Worm (Caenorhabditis elegans) whole organism, L3 larva: ENCODE data around the gene Y44A6D.7.

Source experiments
- R02D3.7 ChIP-seq: fragments of 150-350 bp; optimal IDR thresholded peaks from 2 replicates; lab custom pipeline; 2014; ENCODE audit warnings: missing biosample characterization, missing genetic modification characterization
- ceh-16 ChIP-seq: sonication (generic microtip); optimal IDR thresholded peaks from 2 replicates; lab custom pipeline; 2017; ENCODE audit warnings: missing biosample characterization, missing genetic modification characterization
- ceh-28 ChIP-seq: fragments of 150-350 bp; optimal IDR thresholded peaks from 2 replicates; lab custom pipeline; 2014; ENCODE audit warnings: missing biosample characterization, missing genetic modification reagents, missing genetic modification characterization
- ceh-82 ChIP-seq: fragments of 150-350 bp; optimal IDR thresholded peaks from 2 replicates; lab custom pipeline; 2014; ENCODE audit warnings: missing biosample characterization, missing genetic modification characterization
- ceh-9 ChIP-seq: sonication (generic microtip); optimal IDR thresholded peaks from 2 replicates; lab custom pipeline; 2018; ENCODE audit warnings: missing biosample characterization, missing genetic modification characterization
- daf-12 ChIP-seq: fragments of 150-350 bp; optimal IDR thresholded peaks from 2 replicates; lab custom pipeline; 2014; ENCODE audit warnings: missing biosample characterization, missing genetic modification reagents, missing genetic modification characterization
- egl-5 ChIP-seq: fragments of 150-350 bp; optimal IDR thresholded peaks from 2 replicates; lab custom pipeline; 2017; ENCODE audit warnings: missing biosample characterization, missing genetic modification reagents, missing genetic modification characterization, inconsistent platforms
- elt-2 ChIP-seq: sonication (generic microtip); optimal IDR thresholded peaks from 2 replicates; lab custom pipeline; 2016; ENCODE audit warnings: missing genetic modification reagents, mild to moderate bottlenecking, missing genetic modification characterization, missing compliant biosample characterization
- elt-3 ChIP-seq, 3 experiments: fragments of 150-350 bp in 1 of 3; sonication (generic microtip) in 2 of 3; optimal IDR thresholded peaks; 2 replicates in 2 of 3; 4 replicates in 1 of 3; lab custom pipeline; 2014 to 2017; ENCODE audit warnings: missing biosample characterization in 3 of 3, missing genetic modification characterization in 3 of 3
- eor-1 ChIP-seq, 2 experiments: fragments of 150-350 bp; optimal IDR thresholded peaks; 2 replicates each; lab custom pipeline; 2014 to 2018; ENCODE audit warnings: missing biosample characterization in 2 of 2, missing genetic modification characterization in 2 of 2
- fkh-2 ChIP-seq: fragments of 150-350 bp; optimal IDR thresholded peaks from 2 replicates; lab custom pipeline; 2014; ENCODE audit warnings: missing biosample characterization, missing genetic modification reagents, missing genetic modification characterization
- hmg-11 ChIP-seq: sonication (generic microtip); optimal IDR thresholded peaks from 2 replicates; lab custom pipeline; 2016; ENCODE audit warnings: missing genetic modification characterization, missing compliant biosample characterization
- jun-1 ChIP-seq: fragments of 150-350 bp; optimal IDR thresholded peaks from 2 replicates; lab custom pipeline; 2014; ENCODE audit warnings: missing biosample characterization, missing genetic modification reagents, missing genetic modification characterization
- lin-15B ChIP-seq: fragments of 150-350 bp; optimal IDR thresholded peaks from 2 replicates; lab custom pipeline; 2014; ENCODE audit warnings: missing biosample characterization, missing genetic modification characterization
- lin-39 ChIP-seq: fragments of 150-350 bp; optimal IDR thresholded peaks from 2 replicates; lab custom pipeline; 2018; ENCODE audit warnings: missing biosample characterization, missing genetic modification reagents, missing genetic modification characterization
- lsy-12 ChIP-seq: sonication (generic microtip); optimal IDR thresholded peaks from 2 replicates; lab custom pipeline; 2016; ENCODE audit warnings: mild to moderate bottlenecking, missing genetic modification characterization, missing compliant biosample characterization
- mml-1 ChIP-seq: fragments of 150-350 bp; sonication (generic microtip); optimal IDR thresholded peaks from 3 replicates; lab custom pipeline; 2014; ENCODE audit warnings: missing biosample characterization, missing genetic modification characterization
- nfya-1 ChIP-seq: sonication (generic microtip); optimal IDR thresholded peaks from 2 replicates; lab custom pipeline; 2017; ENCODE audit warnings: missing genetic modification characterization, mild to moderate bottlenecking, missing compliant biosample characterization, antibody characterized with exemption, moderate library complexity; ENCODE audit not compliant: insufficient read depth
- nhr-11 ChIP-seq: fragments of 150-350 bp; optimal IDR thresholded peaks from 2 replicates; lab custom pipeline; 2014; ENCODE audit warnings: missing biosample characterization, missing genetic modification characterization
- nhr-12 ChIP-seq: fragments of 150-350 bp; optimal IDR thresholded peaks from 2 replicates; lab custom pipeline; 2014; ENCODE audit warnings: missing biosample characterization, missing genetic modification characterization
- nhr-237 ChIP-seq: fragments of 150-350 bp; optimal IDR thresholded peaks from 2 replicates; lab custom pipeline; 2014; ENCODE audit warnings: missing biosample characterization, missing genetic modification characterization
- nhr-25 ChIP-seq: sonication (generic microtip); optimal IDR thresholded peaks from 2 replicates; lab custom pipeline; 2017; ENCODE audit warnings: missing biosample characterization, missing genetic modification characterization
- nhr-28 ChIP-seq: fragments of 150-350 bp; optimal IDR thresholded peaks from 2 replicates; lab custom pipeline; 2014; ENCODE audit warnings: missing biosample characterization, missing genetic modification characterization
- nhr-43 ChIP-seq: sonication (generic microtip); optimal IDR thresholded peaks from 2 replicates; lab custom pipeline; 2016; ENCODE audit warnings: mild to moderate bottlenecking, missing genetic modification characterization, missing compliant biosample characterization; ENCODE audit not compliant: poor library complexity, severe bottlenecking
- nhr-76 ChIP-seq: fragments of 150-350 bp; sonication (generic microtip); optimal IDR thresholded peaks from 5 replicates; lab custom pipeline; 2014; ENCODE audit warnings: missing biosample characterization, missing genetic modification characterization
- nhr-77 ChIP-seq: fragments of 150-350 bp; optimal IDR thresholded peaks from 2 replicates; lab custom pipeline; 2014; ENCODE audit warnings: missing biosample characterization, missing genetic modification characterization
- pha-4 ChIP-seq: fragments of 150-350 bp; optimal IDR thresholded peaks from 2 replicates; lab custom pipeline; 2014; ENCODE audit warnings: missing biosample characterization, missing genetic modification reagents, missing genetic modification characterization
- pqm-1 ChIP-seq: fragments of 150-350 bp; optimal IDR thresholded peaks from 2 replicates; lab custom pipeline; 2017; ENCODE audit warnings: missing biosample characterization, missing genetic modification characterization, inconsistent platforms
- sea-2 ChIP-seq: fragments of 150-350 bp; sonication (generic microtip); optimal IDR thresholded peaks from 4 replicates; lab custom pipeline; 2014; ENCODE audit warnings: missing biosample characterization, missing genetic modification reagents, missing genetic modification characterization
- skn-1 ChIP-seq: fragments of 150-350 bp; optimal IDR thresholded peaks from 2 replicates; lab custom pipeline; 2014; ENCODE audit warnings: missing biosample characterization, missing genetic modification characterization
- snpc-4 ChIP-seq: fragments of 150-350 bp; optimal IDR thresholded peaks from 2 replicates; lab custom pipeline; 2014; ENCODE audit warnings: missing biosample characterization, missing genetic modification characterization
- tbx-2 ChIP-seq: sonication (generic microtip); optimal IDR thresholded peaks from 2 replicates; lab custom pipeline; 2016; ENCODE audit warnings: mild to moderate bottlenecking, missing genetic modification characterization, missing compliant biosample characterization
- zag-1 ChIP-seq: fragments of 150-350 bp; optimal IDR thresholded peaks from 2 replicates; lab custom pipeline; 2014; ENCODE audit warnings: missing biosample characterization, missing genetic modification characterization
- ztf-4 ChIP-seq: fragments of 150-350 bp; optimal IDR thresholded peaks from 2 replicates; lab custom pipeline; 2014; ENCODE audit warnings: missing biosample characterization, missing genetic modification characterization

Gene Y44A6D.7

DNA sequence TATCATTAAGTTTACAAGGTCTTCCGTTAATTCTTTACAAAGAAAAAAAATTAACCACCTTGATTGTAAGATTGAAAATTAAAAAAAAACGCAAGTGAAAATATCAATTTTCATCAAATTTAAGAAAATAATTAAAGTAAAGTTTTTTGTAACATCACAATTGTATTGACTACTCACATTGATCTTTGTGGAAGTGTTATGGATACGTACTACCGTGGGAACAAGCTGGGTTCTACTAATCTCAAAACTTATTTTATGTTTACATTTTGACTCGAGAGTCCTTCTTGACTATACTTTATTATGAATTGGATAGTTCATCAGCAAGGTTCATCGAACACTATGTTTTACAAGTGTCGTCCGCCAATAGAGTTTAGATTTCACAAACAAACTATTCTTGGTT lies 15.0 kb downstream of the Y44A6D.7 start, which contains the start of gene num-1:
TSS of gene num-1 (plus strand) at position 301 of the 400 bp plus-strand sequence.
- TF ChIP-seq nhr-12 (no peak), hmg-11 (tag; lab: Kevin White, UChicago) (no peak), sea-2 (GFP tag; lab: Kevin White, UChicago) (no peak), nhr-25 (tag; lab: Kevin White, UChicago) (no peak), ceh-82 (no peak), fkh-2 (no peak), snpc-4 (no peak), tbx-2 (no peak), elt-3 (tag; optimal IDR thresholded peaks at IDR 0.05; lab: Kevin White, UChicago) (no peak), lsy-12 (tag; lab: Kevin White, UChicago) (no peak), nhr-76 (no peak), zag-1 (tag; lab: Kevin White, UChicago) (no peak), ceh-28 (no peak), egl-5 (tag; lab: Kevin White, UChicago) (no peak), elt-2 (tag; lab: Kevin White, UChicago) (no peak), jun-1 (no peak), ceh-16 (no peak), ztf-4 (tag; lab: Kevin White, UChicago) (no peak)

DNA sequence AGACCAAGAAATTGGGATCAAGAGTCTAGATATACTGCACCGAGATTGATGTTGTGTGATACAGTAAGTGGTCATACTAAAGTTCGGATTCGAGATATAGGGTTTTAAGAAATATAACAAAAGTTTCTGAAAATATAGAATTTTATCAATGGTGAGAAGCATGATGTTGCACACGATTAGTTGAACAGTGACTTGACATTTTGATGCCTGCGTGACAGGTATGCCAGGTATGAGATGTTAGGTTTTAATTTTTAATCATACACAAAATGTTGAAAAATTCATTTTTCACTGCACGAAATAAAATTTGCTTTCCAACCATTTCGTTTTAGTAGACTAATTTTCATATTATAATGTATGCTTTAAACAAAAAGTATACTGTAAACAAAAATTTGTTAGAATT lies 15.9 kb downstream of the Y44A6D.7 start:
- TF ChIP-seq nfya-1 (tag; lab: Kevin White, UChicago): no peak
- TF ChIP-seq elt-3 (tag; optimal IDR thresholded peaks at IDR 0.05; lab: Kevin White, UChicago): no peak
- TF ChIP-seq mml-1: no peak
- TF ChIP-seq lin-39 (tag; lab: Kevin White, UChicago): no peak
- no peak for TF ChIP-seq ztf-4 (tag; lab: Kevin White, UChicago)
- no peak for TF ChIP-seq tbx-2
- TF ChIP-seq eor-1 (tag; optimal IDR thresholded peaks at IDR 0.05; lab: Kevin White, UChicago): no peak
- TF ChIP-seq ceh-16: no peak
- no peak for TF ChIP-seq skn-1
- TF ChIP-seq nhr-77 (tag; lab: Kevin White, UChicago): no peak
- no peak for TF ChIP-seq daf-12
- TF ChIP-seq pha-4: no peak
- TF ChIP-seq ceh-9: no peak
- no peak for TF ChIP-seq R02D3.7 (tag; lab: Kevin White, UChicago)
- no peak for TF ChIP-seq snpc-4
- no peak for TF ChIP-seq egl-5 (tag; lab: Kevin White, UChicago)
- no peak for TF ChIP-seq nhr-28 (tag; lab: Kevin White, UChicago)
- no peak for TF ChIP-seq pqm-1 (tag; lab: Kevin White, UChicago)
- TF ChIP-seq, all 47 proteins: peak for 0

ce11 chrV:20831867-20832266 lies 17.3 kb downstream of the Y44A6D.7 start:
- TF ChIP-seq pqm-1 (tag; lab: Kevin White, UChicago) (peak; percentile 75), ceh-16 (no peak), nhr-43 (tag; lab: Kevin White, UChicago) (no peak), pha-4 (peak; percentile 83), jun-1 (peak; percentile 2), elt-2 (tag; lab: Kevin White, UChicago) (peak; percentile 74)

- peak; percentile 10 for TF ChIP-seq lin-15B (tag; lab: Kevin White, UChicago)
- peak; percentile 35 for TF ChIP-seq pha-4
- TF ChIP-seq jun-1: no peak
- TF ChIP-seq hmg-11 (tag; lab: Kevin White, UChicago): peak; percentile 34
- no peak for TF ChIP-seq nhr-12
- no peak for TF ChIP-seq nhr-11 (tag; lab: Kevin White, UChicago)
Observed at ce11 chrV:20832554-20832963, 18.0 kb downstream of the Y44A6D.7 start.

DNA sequence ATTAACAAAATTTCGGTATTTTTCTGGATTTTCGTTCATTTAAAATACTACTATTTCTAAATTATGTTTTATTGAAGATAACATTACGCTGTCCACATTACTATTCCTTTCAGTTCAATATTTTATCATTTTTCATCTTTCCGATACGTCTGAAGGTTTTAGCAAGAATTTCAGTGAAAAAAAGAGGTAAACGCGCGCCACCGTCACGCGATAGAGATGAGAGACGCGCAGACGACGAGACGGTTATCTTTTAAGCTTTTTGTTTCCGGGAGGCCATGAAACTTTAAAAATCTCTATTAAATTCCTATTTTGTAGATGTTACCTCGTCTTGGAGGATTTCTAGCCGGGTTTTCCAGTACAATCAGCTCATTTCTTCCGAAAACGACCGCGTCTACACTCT lies 23.2 kb downstream of the Y44A6D.7 start, which contains the start of gene mrps-12:
TSS of gene mrps-12 (plus strand) at position 316 of the 400 bp plus-strand sequence.
- no peak for TF ChIP-seq nhr-237 (tag; lab: Kevin White, UChicago)
- TF ChIP-seq hmg-11 (tag; lab: Kevin White, UChicago): no peak
- peak; percentile 36 for TF ChIP-seq ceh-28
- peak; percentile 34 for TF ChIP-seq lin-15B (tag; lab: Kevin White, UChicago)
- TF ChIP-seq nfya-1 (tag; lab: Kevin White, UChicago): peak; percentile 46
